Worm (Caenorhabditis elegans) whole organism, mixed stage, embryonic: ENCODE data around the gene elo-5.

Source experiments
- nhr-237 ChIP-seq: fragments of 150-350 bp; optimal IDR thresholded peaks from 2 replicates; lab custom pipeline; 2014; ENCODE audit warnings: missing biosample characterization, missing genetic modification characterization
- nhr-76 ChIP-seq: sonication (generic microtip); optimal IDR thresholded peaks from 2 replicates; lab custom pipeline; 2017; ENCODE audit warnings: missing biosample characterization, missing genetic modification characterization
- unc-39 ChIP-seq: fragments of 150-350 bp; optimal IDR thresholded peaks from 2 replicates; lab custom pipeline; 2014; ENCODE audit warnings: missing biosample characterization, missing genetic modification characterization

- TF ChIP-seq nhr-237 (tag; lab: Kevin White, UChicago) (no peak), unc-39 (tag; lab: Kevin White, UChicago) (no peak), nhr-76 (no peak)
Measured at ce11 chrIV:5333484-5333883, 43.4 kb downstream of the elo-5 start.
